Fruit fly (Drosophila melanogaster): ENCODE results near the gene RunxA.
A peak's percentile ranks its signal among the peaks of the same experiment; 100 is the strongest.

Gene RunxA

DNA sequence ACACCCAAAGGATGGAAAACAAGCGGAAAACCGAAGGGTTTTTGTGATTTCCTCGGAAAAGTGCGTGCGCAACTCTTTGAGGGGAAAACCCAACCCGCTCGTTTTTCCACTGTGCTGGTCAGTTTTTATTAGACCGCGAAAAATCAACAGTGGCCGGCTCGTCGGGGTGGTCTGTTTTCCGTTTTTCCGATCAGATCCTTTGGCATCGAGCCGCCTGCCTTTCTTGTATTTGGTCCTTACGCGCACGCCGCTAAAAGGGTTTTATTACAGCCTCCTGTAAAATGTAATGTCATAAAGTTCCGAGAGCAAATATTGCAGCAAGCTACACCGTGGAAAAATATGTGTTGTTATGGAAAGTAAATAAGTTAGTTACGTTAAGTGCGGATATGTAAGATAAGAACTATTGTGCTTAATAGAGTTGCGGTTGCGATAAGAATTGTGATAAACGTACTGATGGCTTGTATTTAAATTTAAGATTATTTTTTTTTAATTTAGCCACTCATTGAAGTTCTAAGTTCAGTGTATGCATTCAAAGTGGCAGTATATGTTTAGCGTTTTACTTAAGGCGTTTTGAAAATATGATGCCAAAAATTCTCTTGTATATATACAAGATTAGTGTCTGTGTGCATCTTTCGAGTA lies 39.5 kb upstream of the RunxA start:
- peak; percentile 87 for TF ChIP-seq cad (GFP tag; optimal IDR thresholded peaks at IDR 0.05)
- TF ChIP-seq gem (tag; optimal IDR thresholded peaks at IDR 0.05): peak; percentile 10
- no peak for TF ChIP-seq Sry-β (GFP tag; optimal IDR thresholded peaks at IDR 0.05)
- no peak for TF ChIP-seq CG11247 (GFP tag; IDR thresholded peaks at IDR 0.05)
- TF ChIP-seq CG11696 (GFP tag; IDR thresholded peaks at IDR 0.05): no peak
- no peak for TF ChIP-seq Hmx (GFP tag; optimal IDR thresholded peaks at IDR 0.05)
- TF ChIP-seq grn (GFP tag; optimal IDR thresholded peaks at IDR 0.05): no peak
- no peak for TF ChIP-seq Stat92E (GFP tag; optimal IDR thresholded peaks at IDR 0.05)
- TF ChIP-seq dan (GFP tag; IDR thresholded peaks at IDR 0.05): no peak
- no peak for TF ChIP-seq CG10147 (GFP tag; optimal IDR thresholded peaks at IDR 0.05)
- TF ChIP-seq insv (GFP tag; optimal IDR thresholded peaks at IDR 0.05): no peak
- TF ChIP-seq CG16863 (GFP tag; optimal IDR thresholded peaks at IDR 0.05): no peak
- TF ChIP-seq en (GFP tag; optimal IDR thresholded peaks at IDR 0.05): no peak
- no peak for TF ChIP-seq CG9437 (GFP tag; optimal IDR thresholded peaks at IDR 0.05)
- TF ChIP-seq CG12104 (GFP tag; optimal IDR thresholded peaks at IDR 0.05): no peak
- no peak for TF ChIP-seq CG11723 (GFP tag; optimal IDR thresholded peaks at IDR 0.05)
- TF ChIP-seq Aef1 (GFP tag; IDR thresholded peaks at IDR 0.05): no peak
- TF ChIP-seq NC2β (GFP tag; optimal IDR thresholded peaks at IDR 0.05): no peak
- TF ChIP-seq chif (GFP tag; optimal IDR thresholded peaks at IDR 0.05): no peak
- TF ChIP-seq wdn (GFP tag; IDR thresholded peaks at IDR 0.05): no peak
- TF ChIP-seq CG7786 (GFP tag; optimal IDR thresholded peaks at IDR 0.05): no peak
- no peak for TF ChIP-seq Gug (GFP tag; IDR thresholded peaks at IDR 0.05)
- no peak for TF ChIP-seq pho (GFP tag; optimal IDR thresholded peaks at IDR 0.05)
- no peak for TF ChIP-seq Sox102F (GFP tag; optimal IDR thresholded peaks at IDR 0.05)
- TF ChIP-seq phol (tag; optimal IDR thresholded peaks at IDR 0.05): peak; percentile 16
- TF ChIP-seq CG10979 (tag; optimal IDR thresholded peaks at IDR 0.05): peak; percentile 7
- no peak for TF ChIP-seq CG17912 (GFP tag; optimal IDR thresholded peaks at IDR 0.05)
- TF ChIP-seq Hr39 (optimal IDR thresholded peaks at IDR 0.05): no peak
- TF ChIP-seq sens (GFP tag): peak; percentile 57
- TF ChIP-seq CG11398 (GFP tag; optimal IDR thresholded peaks at IDR 0.05): no peak
- TF ChIP-seq gcm2 (GFP tag; optimal IDR thresholded peaks at IDR 0.05): no peak
- TF ChIP-seq CG6254 (GFP tag; optimal IDR thresholded peaks at IDR 0.05): no peak
- TF ChIP-seq tll (GFP tag; optimal IDR thresholded peaks at IDR 0.05): peak in 1 of 2 experiments; percentile 81

- TF ChIP-seq sd (tag; optimal IDR thresholded peaks at IDR 0.05) (peak; percentile 8), tll (GFP tag; optimal IDR thresholded peaks at IDR 0.05) (no peak), NC2β (GFP tag; optimal IDR thresholded peaks at IDR 0.05) (no peak), CG34422 (GFP tag; IDR thresholded peaks at IDR 0.05) (no peak), Max (GFP tag; optimal IDR thresholded peaks at IDR 0.05) (no peak), Optix (GFP tag; IDR thresholded peaks at IDR 0.05) (no peak), vvl (GFP tag; IDR thresholded peaks at IDR 0.05) (no peak), ham (GFP tag; IDR thresholded peaks at IDR 0.05) (no peak), ken (GFP tag; IDR thresholded peaks at IDR 0.05) (no peak), CG9932 (GFP tag; IDR thresholded peaks at IDR 0.05) (0 out of 2 replicates have a peak, but pooled peaks have one; percentile 7), Lim3 (GFP tag; IDR thresholded peaks at IDR 0.05) (no peak), CG4424 (GFP tag; optimal IDR thresholded peaks at IDR 0.05) (no peak), CG1602 (GFP tag; optimal IDR thresholded peaks at IDR 0.05) (no peak), CG17912 (GFP tag; optimal IDR thresholded peaks at IDR 0.05) (no peak), stc (GFP tag; IDR thresholded peaks at IDR 0.05) (no peak), fd64A (GFP tag; optimal IDR thresholded peaks at IDR 0.05) (no peak), ash1 (GFP tag; optimal IDR thresholded peaks at IDR 0.05) (no peak), CG17385 (GFP tag; optimal IDR thresholded peaks at IDR 0.05) (no peak), CG9215 (GFP tag; IDR thresholded peaks at IDR 0.05) (no peak), pfk (GFP tag; optimal IDR thresholded peaks at IDR 0.05) (peak; percentile 93), dmrt99B (tag; optimal IDR thresholded peaks at IDR 0.05) (no peak), ATbp (GFP tag; optimal IDR thresholded peaks at IDR 0.05) (no peak)
These were observed 38.1 kb upstream of the RunxA start, which contains the start of gene CG1835 for dm6 chrX:20661612-20662228. Gene CG1835, plus strand, starts transcription at chrX:20661917.

Data from whole organism, embryonic.